Worm (Caenorhabditis elegans): Measurements from ENCODE around the gene C08E3.13.

DNA sequence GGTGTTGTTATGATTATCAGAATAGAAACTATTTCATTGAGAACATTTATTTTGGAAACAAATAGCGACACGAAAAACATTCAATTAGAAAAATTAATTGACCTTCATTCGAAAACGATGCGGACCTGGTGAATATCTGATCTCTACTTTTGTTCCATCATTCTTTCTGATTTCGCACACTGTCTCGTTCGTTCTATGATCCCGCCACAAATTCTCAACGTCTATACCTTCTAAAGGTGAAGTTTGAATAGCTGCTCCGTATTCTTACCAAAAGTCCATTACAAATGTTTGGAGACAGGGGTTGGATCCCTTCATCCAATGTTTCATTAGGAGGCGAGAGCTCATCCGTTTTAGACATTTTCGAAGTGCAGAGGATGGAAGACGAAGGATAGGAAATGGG lies 19.7 kb upstream of the C08E3.13 start, which contains the start of gene fbxb-16:
- TF ChIP-seq sptf-1 (tag; optimal IDR thresholded peaks at IDR 0.05) (no peak), lsy-2 (tag; optimal IDR thresholded peaks at IDR 0.05) (no peak), nhr-28 (tag; optimal IDR thresholded peaks at IDR 0.05) (no peak), snpc-4 (tag; optimal IDR thresholded peaks at IDR 0.05) (no peak), unc-62 (GFP tag; optimal IDR thresholded peaks at IDR 0.05) (no peak), pha-4 (tag; optimal IDR thresholded peaks at IDR 0.05) (no peak), nhr-12 (tag; optimal IDR thresholded peaks at IDR 0.05) (no peak), nhr-76 (tag; optimal IDR thresholded peaks at IDR 0.05) (no peak), bed-3 (GFP tag; optimal IDR thresholded peaks at IDR 0.05) (no peak), mep-1 (tag; optimal IDR thresholded peaks at IDR 0.05) (no peak), lin-13 (tag; optimal IDR thresholded peaks at IDR 0.05) (no peak)

All from whole organism, mixed stage, embryonic.